Worm (Caenorhabditis elegans) whole organism, young adult: ENCODE data around the gene trap-4.

Experiments used
- ets-4 ChIP-seq: fragments of 200-800 bp; sonication (Bioruptor generic); optimal IDR thresholded peaks from 2 replicates; lab custom pipeline; 2018; ENCODE audit warnings: mild to moderate bottlenecking, missing genetic modification characterization, missing compliant biosample characterization
- mel-28 ChIP-seq: sonication (generic microtip); optimal IDR thresholded peaks from 2 replicates; lab custom pipeline; 2016; ENCODE audit warnings: borderline replicate concordance, mild to moderate bottlenecking, missing genetic modification characterization, missing compliant biosample characterization
- nfya-1 ChIP-seq: sonication (generic microtip); optimal IDR thresholded peaks from 2 replicates; lab custom pipeline; 2017; ENCODE audit warnings: antibody characterized with exemption, missing compliant biosample characterization, missing genetic modification characterization, borderline replicate concordance; ENCODE audit not compliant: insufficient read depth
- snpc-4 ChIP-seq, 5 experiments: fragments of 150-350 bp in 1 of 5; sonication (generic microtip) in 4 of 5; optimal IDR thresholded peaks; 2 replicates each; lab custom pipeline; 2014 to 2018; ENCODE audit warnings: missing genetic modification characterization in 5 of 5, missing biosample characterization in 3 of 5, antibody characterized with exemption in 2 of 5, mild to moderate bottlenecking in 2 of 5, missing compliant biosample characterization in 2 of 5, missing genotype in 2 of 5, moderate library complexity in 2 of 5, missing genetic modification reagents in 1 of 5
- unc-130 ChIP-seq: sonication (generic microtip); optimal IDR thresholded peaks from 2 replicates; lab custom pipeline; 2016; ENCODE audit warnings: missing genetic modification reagents, missing genetic modification characterization, missing compliant biosample characterization

DNA sequence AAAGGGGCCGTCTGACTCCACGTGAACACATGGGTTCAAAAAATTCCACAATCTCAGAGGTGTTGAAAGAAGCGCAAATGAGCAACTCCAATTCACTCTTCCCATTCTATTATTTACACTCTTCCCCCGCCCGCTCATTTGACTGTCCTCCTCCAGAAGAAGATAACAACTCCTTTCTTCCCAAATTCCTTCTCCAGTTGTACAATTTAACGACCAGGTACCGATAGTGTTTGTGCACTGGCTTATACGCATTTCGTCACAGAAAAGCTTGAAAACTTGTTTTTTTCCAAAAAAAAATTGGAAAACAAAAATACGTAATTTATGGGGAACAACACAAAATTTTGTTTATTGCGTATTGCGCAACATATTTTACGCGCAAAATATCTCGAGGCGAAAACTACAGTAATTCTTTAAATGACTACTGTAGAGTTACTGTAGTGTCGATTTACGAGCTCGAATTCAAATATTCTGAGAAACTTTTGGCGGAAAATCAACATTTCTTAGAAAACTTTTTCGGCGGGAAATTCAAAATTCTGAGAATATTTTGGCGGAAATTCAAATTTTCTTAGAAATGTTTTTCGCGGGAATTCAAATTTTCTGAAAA, 28.8 kb downstream of the trap-4 start:
- TF ChIP-seq snpc-4 (GFP tag; optimal IDR thresholded peaks at IDR 0.05; lab: Kevin White, UChicago) = no peak
- TF ChIP-seq snpc-4 (tag; optimal IDR thresholded peaks at IDR 0.05; lab: Kevin White, UChicago) = no peak
- no peak for TF ChIP-seq mel-28 (tag; lab: Kevin White, UChicago)
- no peak for TF ChIP-seq unc-130 (GFP tag; lab: Kevin White, UChicago)
- TF ChIP-seq ets-4 = no peak
- TF ChIP-seq nfya-1 (tag; lab: Kevin White, UChicago) = no peak
